Worm (Caenorhabditis elegans): ENCODE results near the gene Y62F5A.12.
"Not testable (repeated sequence)": the region's sequence is repeated elsewhere in the genome, so short reads cannot be mapped to it uniquely, and the experiment has no call there.

- TF ChIP-seq mab-9 (GFP tag; IDR thresholded peaks at IDR 0.05) = peak; percentile 87
- peak; percentile 76 to 92 (median 80) for TF ChIP-seq ceh-82 (tag; optimal IDR thresholded peaks at IDR 0.05)
- not testable (repeated sequence) for TF ChIP-seq ztf-4 (tag; optimal IDR thresholded peaks at IDR 0.05); unc-62 (GFP tag; optimal IDR thresholded peaks at IDR 0.05); nhr-76 (tag; optimal IDR thresholded peaks at IDR 0.05); aly-2 (tag; optimal IDR thresholded peaks at IDR 0.05); zag-1 (tag; optimal IDR thresholded peaks at IDR 0.05)
- peak; percentile 61 for TF ChIP-seq unc-130 (tag; optimal IDR thresholded peaks at IDR 0.05)
- TF ChIP-seq lsy-2 (tag; optimal IDR thresholded peaks at IDR 0.05) = peak; percentile 72 to 73
- TF ChIP-seq fkh-10 (GFP tag; optimal IDR thresholded peaks at IDR 0.05) = peak; percentile 81
- TF ChIP-seq fos-1 (tag; optimal IDR thresholded peaks at IDR 0.05) = peak; percentile 31
- TF ChIP-seq fkh-8 (tag; optimal IDR thresholded peaks at IDR 0.05) = peak; percentile 90
Measured at ce11 chrII:11534429-11535099, at the start of gene Y62F5A.12.

Data from whole organism, L1 larva.